Fruit fly (Drosophila melanogaster) whole organism, prepupa: ENCODE results near the gene CG34301.

Experiments
- CG10631 ChIP-seq: fragments of 200-800 bp; sonication (Bioruptor generic); optimal IDR thresholded peaks from 2 replicates; lab custom pipeline; 2016; ENCODE audit warnings: missing biosample characterization, missing genetic modification characterization
- CG11902 ChIP-seq: fragments of 200-800 bp; sonication (Bioruptor generic); optimal IDR thresholded peaks from 3 replicates; lab custom pipeline; 2016; ENCODE audit warnings: missing biosample characterization, missing genetic modification characterization
- CG15336 ChIP-seq: fragments of 200-800 bp; sonication (Bioruptor generic); IDR thresholded peaks from 2 replicates; pipeline ENCODE4 v1.3.6; 2022; ENCODE audit warnings: missing biosample characterization, missing genetic modification characterization
- CG3919 ChIP-seq: fragments of 200-800 bp; sonication (Bioruptor generic); optimal IDR thresholded peaks from 3 replicates; lab custom pipeline; 2016; ENCODE audit warnings: missing biosample characterization, missing genetic modification characterization
- CG4318 ChIP-seq: fragments of 200-800 bp; sonication (Bioruptor generic); optimal IDR thresholded peaks from 3 replicates; lab custom pipeline; 2017; ENCODE audit warnings: missing biosample characterization, mild to moderate bottlenecking, missing genetic modification characterization
- CG6163 ChIP-seq: fragments of 200-800 bp; sonication (Bioruptor generic); IDR thresholded peaks from 3 replicates; pipeline ENCODE4 v1.3.6; 2022; ENCODE audit warnings: missing biosample characterization, missing genetic modification characterization
- CG6808 ChIP-seq: fragments of 200-800 bp; sonication (Bioruptor generic); optimal IDR thresholded peaks from 3 replicates; lab custom pipeline; 2017; ENCODE audit warnings: missing biosample characterization, missing genetic modification characterization, mild to moderate bottlenecking, moderate library complexity, missing genetic modification reagents
- Ets96B ChIP-seq: fragments of 200-800 bp; optimal IDR thresholded peaks from 2 replicates; lab custom pipeline; 2019; ENCODE audit warnings: missing biosample characterization, mild to moderate bottlenecking, missing genetic modification characterization, moderate library complexity
- Hr39 ChIP-seq: fragments of 200-800 bp; sonication (Bioruptor generic); optimal IDR thresholded peaks from 2 replicates; lab custom pipeline; 2016; ENCODE audit warnings: missing biosample characterization, missing genetic modification characterization
- OdsH ChIP-seq: fragments of 200-800 bp; sonication (Bioruptor generic); optimal IDR thresholded peaks from 3 replicates; lab custom pipeline; 2016; ENCODE audit warnings: missing biosample characterization, missing genetic modification characterization
- Smox ChIP-seq: fragments of 200-800 bp; sonication (Bioruptor generic); optimal IDR thresholded peaks from 3 replicates; lab custom pipeline; 2016; ENCODE audit warnings: missing biosample characterization, missing genetic modification characterization
- dsx ChIP-seq: fragments of 200-800 bp; optimal IDR thresholded peaks from 3 replicates; lab custom pipeline; 2019; ENCODE audit warnings: missing biosample characterization, mild to moderate bottlenecking, missing genetic modification characterization, moderate library complexity; ENCODE audit not compliant: poor library complexity, severe bottlenecking
- fd85E ChIP-seq: fragments of 200-800 bp; sonication (Bioruptor generic); optimal IDR thresholded peaks from 3 replicates; lab custom pipeline; 2016; ENCODE audit warnings: missing biosample characterization, missing genetic modification characterization

DNA sequence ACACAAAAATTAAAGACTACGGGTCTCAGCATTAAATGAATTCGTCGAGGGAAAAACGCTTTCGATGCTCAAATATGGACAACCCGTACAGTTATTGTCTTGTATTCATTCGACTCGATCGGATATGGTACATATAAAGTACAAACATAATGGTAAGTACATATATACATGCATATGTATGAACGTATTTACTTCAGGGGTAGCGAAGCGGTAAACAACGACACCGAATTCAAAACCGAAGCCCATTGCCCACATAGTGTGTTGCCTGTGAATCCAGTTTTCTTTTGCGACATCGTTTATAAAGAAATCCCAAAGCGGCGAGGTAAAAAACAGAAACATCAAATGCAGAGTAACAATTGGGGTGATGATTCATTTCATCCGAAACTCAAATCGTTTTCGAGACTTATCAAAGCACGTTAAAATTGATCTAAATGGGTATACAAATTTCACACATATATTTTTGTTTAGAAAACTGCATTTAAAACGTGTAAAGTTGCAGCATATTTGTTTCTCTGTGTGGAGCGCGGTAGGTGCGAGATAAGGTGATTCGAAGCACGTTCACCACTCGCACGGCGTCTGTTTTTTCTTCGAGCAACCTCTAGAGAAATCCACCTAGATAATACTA is 39.2 kb downstream of the CG34301 start:
- peak; percentile 93 for TF ChIP-seq CG15336 (GFP tag; lab: Robert Waterston, UW)
- TF ChIP-seq CG3919 (GFP tag; lab: Kevin White, UChicago) = peak; percentile 82
- peak; percentile 72 for TF ChIP-seq dsx (GFP tag; lab: Kevin White, UChicago)
- peak; percentile 87 for TF ChIP-seq OdsH (GFP tag; lab: Kevin White, UChicago)
- TF ChIP-seq CG6163 (GFP tag; lab: Robert Waterston, UW) = peak; percentile 93
- no peak for TF ChIP-seq fd85E (GFP tag; lab: Kevin White, UChicago)
- peak; percentile 79 for TF ChIP-seq Ets96B (tag; lab: Kevin White, UChicago)
- peak; percentile 80 for TF ChIP-seq CG4318 (GFP tag; lab: Kevin White, UChicago)
- TF ChIP-seq CG11902 (GFP tag; lab: Kevin White, UChicago) = peak; percentile 54
- peak; percentile 72 for TF ChIP-seq CG6808
- peak; percentile 80 for TF ChIP-seq CG10631 (GFP tag; lab: Kevin White, UChicago)
- peak; percentile 57 for TF ChIP-seq Hr39
- TF ChIP-seq Smox (GFP tag; lab: Kevin White, UChicago) = peak; percentile 56
